Fruit fly (Drosophila melanogaster) whole organism, embryonic: ENCODE results near the gene CG6225.

Experiments used
- Atf3 ChIP-seq: fragments of 200-800 bp; sonication (Bioruptor generic); optimal IDR thresholded peaks from 3 replicates; lab custom pipeline; 2016; ENCODE audit warnings: missing biosample characterization, missing genetic modification characterization
- CG10147 ChIP-seq: fragments of 200-800 bp; sonication (Bioruptor generic); optimal IDR thresholded peaks from 2 replicates; lab custom pipeline; 2019; ENCODE audit warnings: missing biosample characterization, mild to moderate bottlenecking, missing genetic modification characterization, moderate library complexity
- CG1233 ChIP-seq: fragments of 200-800 bp; sonication (Bioruptor generic); optimal IDR thresholded peaks from 4 replicates; lab custom pipeline; 2018; ENCODE audit warnings: missing biosample characterization, mild to moderate bottlenecking, missing genetic modification characterization
- CG13424 ChIP-seq: fragments of 200-800 bp; sonication (Bioruptor generic); optimal IDR thresholded peaks from 2 replicates; lab custom pipeline; 2019; ENCODE audit warnings: missing biosample characterization, mild to moderate bottlenecking, missing genetic modification characterization, moderate library complexity
- CG13894 ChIP-seq: fragments of 200-800 bp; sonication (Bioruptor generic); optimal IDR thresholded peaks from 3 replicates; lab custom pipeline; 2018; ENCODE audit warnings: missing biosample characterization, mild to moderate bottlenecking, missing genetic modification characterization, moderate library complexity
- CG1603 ChIP-seq: fragments of 200-800 bp; sonication (Bioruptor generic); optimal IDR thresholded peaks from 2 replicates; lab custom pipeline; 2019; ENCODE audit warnings: missing biosample characterization, mild to moderate bottlenecking, missing genetic modification characterization, moderate library complexity
- CG17568 ChIP-seq: fragments of 200-800 bp; sonication (Bioruptor generic); optimal IDR thresholded peaks from 2 replicates; lab custom pipeline; 2018; ENCODE audit warnings: missing biosample characterization, mild to moderate bottlenecking, missing genetic modification characterization, moderate library complexity
- CG1792 ChIP-seq: fragments of 200-800 bp; sonication (Bioruptor generic); optimal IDR thresholded peaks from 2 replicates; lab custom pipeline; 2016; ENCODE audit warnings: missing biosample characterization, missing genetic modification characterization
- CG2889 ChIP-seq: fragments of 200-800 bp; sonication (Bioruptor generic); IDR thresholded peaks from 3 replicates; pipeline ENCODE4 v1.3.6; 2022; ENCODE audit warnings: missing biosample characterization, missing genetic modification characterization
- CG34376 ChIP-seq: fragments of 200-800 bp; sonication (Bioruptor generic); optimal IDR thresholded peaks from 2 replicates; lab custom pipeline; 2018; ENCODE audit warnings: missing biosample characterization, mild to moderate bottlenecking, missing genetic modification characterization
- CG3726 ChIP-seq: fragments of 200-800 bp; sonication (Bioruptor generic); IDR thresholded peaks from 3 replicates; pipeline ENCODE4, ENCODE4 v1.3.6; 2022; ENCODE audit warnings: missing biosample characterization, missing genetic modification characterization
- CG42726 ChIP-seq: fragments of 200-800 bp; sonication (Bioruptor generic); IDR thresholded peaks from 2 replicates; pipeline ENCODE4 v1.3.6; 2022; ENCODE audit warnings: missing biosample characterization, missing genetic modification characterization; ENCODE audit not compliant: partially characterized antibody
- CG4707 ChIP-seq: fragments of 200-800 bp; sonication (Bioruptor generic); optimal IDR thresholded peaks from 2 replicates; lab custom pipeline; 2018; ENCODE audit warnings: missing biosample characterization, mild to moderate bottlenecking, missing genetic modification characterization, moderate library complexity
- CG6854 ChIP-seq: fragments of 200-800 bp; sonication (Bioruptor generic); optimal IDR thresholded peaks from 3 replicates; lab custom pipeline; 2017; ENCODE audit warnings: missing biosample characterization, mild to moderate bottlenecking, missing genetic modification characterization
- CG7786 ChIP-seq: fragments of 200-800 bp; sonication (Bioruptor generic); optimal IDR thresholded peaks from 2 replicates; lab custom pipeline; 2016; ENCODE audit warnings: missing biosample characterization, missing genetic modification characterization
- Dip2 ChIP-seq: fragments of 200-800 bp; sonication (Bioruptor generic); IDR thresholded peaks from 2 replicates; pipeline ENCODE4 v1.3.6; 2022; ENCODE audit warnings: missing biosample characterization, missing genetic modification characterization
- ERR ChIP-seq: fragments of 200-800 bp; sonication (Bioruptor generic); optimal IDR thresholded peaks from 2 replicates; lab custom pipeline; 2016; ENCODE audit warnings: missing biosample characterization, missing genetic modification characterization
- H15 ChIP-seq: fragments of 200-800 bp; sonication (Bioruptor generic); IDR thresholded peaks from 3 replicates; pipeline ENCODE4 v1.3.6; 2022; ENCODE audit warnings: missing biosample characterization, missing genetic modification characterization
- HLH54F ChIP-seq: fragments of 200-800 bp; sonication (Bioruptor generic); optimal IDR thresholded peaks from 3 replicates; lab custom pipeline; 2016; ENCODE audit warnings: missing biosample characterization, missing genetic modification characterization
- Hmr ChIP-seq: fragments of 200-800 bp; sonication (Bioruptor generic); optimal IDR thresholded peaks from 3 replicates; lab custom pipeline; 2017; ENCODE audit warnings: mild to moderate bottlenecking, missing biosample characterization, missing genetic modification reagents, missing genetic modification characterization
- Mrtf ChIP-seq: fragments of 200-800 bp; sonication (Bioruptor generic); IDR thresholded peaks from 3 replicates; pipeline ENCODE4 v1.3.6; 2022; ENCODE audit warnings: missing biosample characterization, missing genetic modification characterization
- Myb ChIP-seq: fragments of 200-800 bp; sonication (Bioruptor generic); optimal IDR thresholded peaks from 2 replicates; lab custom pipeline; 2016; ENCODE audit warnings: missing biosample characterization, missing genetic modification characterization
- NfI ChIP-seq: fragments of 200-800 bp; sonication (Bioruptor generic); optimal IDR thresholded peaks from 3 replicates; lab custom pipeline; 2018; ENCODE audit warnings: missing biosample characterization, mild to moderate bottlenecking, missing genetic modification characterization, moderate library complexity
- Rx ChIP-seq: fragments of 200-800 bp; sonication (Bioruptor generic); IDR thresholded peaks from 2 replicates; pipeline ENCODE4 v1.3.6; 2022; ENCODE audit warnings: missing biosample characterization, missing genetic modification characterization
- Sin3A ChIP-seq: fragments of >200 bp; optimal IDR thresholded peaks from 2 replicates; lab custom pipeline; 2018
- Sry-δ ChIP-seq: fragments of 200-800 bp; sonication (Bioruptor generic); optimal IDR thresholded peaks from 2 replicates; lab custom pipeline; 2016; ENCODE audit warnings: missing biosample characterization, missing genetic modification characterization
- Usf ChIP-seq: fragments of 200-800 bp; sonication (Bioruptor generic); optimal IDR thresholded peaks from 2 replicates; lab custom pipeline; 2017; ENCODE audit warnings: missing genotype, missing biosample characterization, missing genetic modification characterization
- al ChIP-seq: fragments of 200-800 bp; sonication (Bioruptor generic); IDR thresholded peaks from 2 replicates; pipeline ENCODE4 v1.3.6; 2022; ENCODE audit warnings: missing biosample characterization, missing genetic modification characterization
- ato ChIP-seq: fragments of 200-800 bp; sonication (Bioruptor generic); IDR thresholded peaks from 2 replicates; pipeline ENCODE4 v1.3.6; 2022; ENCODE audit warnings: missing biosample characterization, missing genetic modification characterization; ENCODE audit not compliant: partially characterized antibody
- az2 ChIP-seq: fragments of 200-800 bp; sonication (Bioruptor generic); optimal IDR thresholded peaks from 3 replicates; lab custom pipeline; 2016; ENCODE audit warnings: missing biosample characterization, missing genetic modification characterization
- chm ChIP-seq: fragments of 200-800 bp; sonication (Bioruptor generic); IDR thresholded peaks from 2 replicates; pipeline ENCODE4 v1.3.6; 2022; ENCODE audit warnings: missing biosample characterization, missing genetic modification characterization
- dmrt99B ChIP-seq: fragments of 200-800 bp; sonication (Bioruptor generic); optimal IDR thresholded peaks from 2 replicates; lab custom pipeline; 2018; ENCODE audit warnings: missing biosample characterization, mild to moderate bottlenecking, missing genetic modification characterization, moderate library complexity
- exex ChIP-seq: fragments of 200-800 bp; sonication (Bioruptor generic); optimal IDR thresholded peaks from 4 replicates; lab custom pipeline; 2018; ENCODE audit warnings: missing biosample characterization, mild to moderate bottlenecking, missing genetic modification characterization, moderate library complexity
- gce ChIP-seq: fragments of 200-800 bp; sonication (Bioruptor generic); IDR thresholded peaks from 3 replicates; pipeline ENCODE4 v1.3.6; 2022; ENCODE audit warnings: missing biosample characterization, missing genetic modification characterization
- gcm ChIP-seq: fragments of 200-800 bp; sonication (Bioruptor generic); optimal IDR thresholded peaks from 2 replicates; lab custom pipeline; 2019; ENCODE audit warnings: missing biosample characterization, mild to moderate bottlenecking, missing genetic modification characterization, moderate library complexity
- gcm2 ChIP-seq: fragments of 200-800 bp; sonication (Bioruptor generic); optimal IDR thresholded peaks from 2 replicates; lab custom pipeline; 2016; ENCODE audit warnings: missing biosample characterization, missing genetic modification characterization
- gfzf ChIP-seq: fragments of 200-800 bp; sonication (Bioruptor generic); optimal IDR thresholded peaks from 2 replicates; lab custom pipeline; 2016; ENCODE audit warnings: missing biosample characterization, mild to moderate bottlenecking, missing genetic modification characterization, moderate library complexity
- ind ChIP-seq: fragments of 200-800 bp; sonication (Bioruptor generic); optimal IDR thresholded peaks from 3 replicates; lab custom pipeline; 2016; ENCODE audit warnings: missing biosample characterization, missing genetic modification characterization
- lab ChIP-seq: fragments of 200-800 bp; sonication (Bioruptor generic); optimal IDR thresholded peaks from 3 replicates; lab custom pipeline; 2017; ENCODE audit warnings: missing biosample characterization, missing genetic modification characterization, mild to moderate bottlenecking, moderate library complexity, missing genetic modification reagents
- pan ChIP-seq, 4 experiments: fragments of >200 bp in 3 of 4; fragments of 200-800 bp in 1 of 4; sonication (Bioruptor generic) in 1 of 4; optimal IDR thresholded peaks in 3 of 4; IDR thresholded peaks in 1 of 4; 2 replicates each; pipeline versions ENCODE4 v1.3.6 to Lab custom; 2017 to 2022; ENCODE audit warnings: missing biosample characterization in 2 of 4, missing genetic modification characterization in 2 of 4, mixed read lengths in 1 of 4
- peb ChIP-seq: fragments of 200-800 bp; sonication (Bioruptor generic); IDR thresholded peaks from 2 replicates; pipeline ENCODE4 v1.3.6; 2022; ENCODE audit warnings: missing biosample characterization, missing genetic modification characterization
- row ChIP-seq: fragments of 200-800 bp; sonication (Bioruptor generic); IDR thresholded peaks from 3 replicates; pipeline ENCODE4 v1.3.6; 2022; ENCODE audit warnings: missing biosample characterization, missing genetic modification characterization
- run ChIP-seq: fragments of 200-800 bp; sonication (Bioruptor generic); optimal IDR thresholded peaks from 3 replicates; lab custom pipeline; 2018; ENCODE audit warnings: missing biosample characterization, mild to moderate bottlenecking, missing genetic modification characterization
- sisA ChIP-seq: fragments of 200-800 bp; sonication (Bioruptor generic); IDR thresholded peaks from 2 replicates; pipeline ENCODE4 v1.3.6; 2022; ENCODE audit warnings: missing biosample characterization, missing genetic modification characterization
- slbo ChIP-seq: fragments of 200-800 bp; sonication (Bioruptor generic); IDR thresholded peaks from 2 replicates; pipeline ENCODE4 v1.3.6; 2022; ENCODE audit warnings: missing biosample characterization, missing genetic modification characterization
- slp2 ChIP-seq: fragments of 200-800 bp; sonication (Bioruptor generic); optimal IDR thresholded peaks from 2 replicates; lab custom pipeline; 2016; ENCODE audit warnings: missing biosample characterization, missing genetic modification characterization
- so ChIP-seq: fragments of 200-800 bp; sonication (Bioruptor generic); IDR thresholded peaks from 3 replicates; pipeline ENCODE4 v1.3.6; 2022; ENCODE audit warnings: missing biosample characterization, missing genetic modification characterization
- tap ChIP-seq: fragments of 200-800 bp; optimal IDR thresholded peaks from 3 replicates; lab custom pipeline; 2019; ENCODE audit warnings: missing biosample characterization, mild to moderate bottlenecking, missing genetic modification characterization, moderate library complexity
- trh ChIP-seq: fragments of 200-800 bp; sonication (Bioruptor generic); optimal IDR thresholded peaks from 2 replicates; lab custom pipeline; 2016; ENCODE audit warnings: missing biosample characterization, missing genetic modification characterization
- tx ChIP-seq: fragments of 200-800 bp; sonication (Bioruptor generic); optimal IDR thresholded peaks from 2 replicates; lab custom pipeline; 2016; ENCODE audit warnings: missing biosample characterization, missing genetic modification characterization
- z ChIP-seq: fragments of 200-800 bp; sonication (Bioruptor generic); IDR thresholded peaks from 3 replicates; pipeline ENCODE4 v1.3.6; 2022; ENCODE audit warnings: missing biosample characterization, missing genetic modification characterization
- zfh1 ChIP-seq: fragments of 200-800 bp; sonication (Bioruptor generic); IDR thresholded peaks from 3 replicates; pipeline ENCODE4 v1.3.6; 2022; ENCODE audit warnings: missing biosample characterization, missing genetic modification characterization

Gene CG6225

DNA sequence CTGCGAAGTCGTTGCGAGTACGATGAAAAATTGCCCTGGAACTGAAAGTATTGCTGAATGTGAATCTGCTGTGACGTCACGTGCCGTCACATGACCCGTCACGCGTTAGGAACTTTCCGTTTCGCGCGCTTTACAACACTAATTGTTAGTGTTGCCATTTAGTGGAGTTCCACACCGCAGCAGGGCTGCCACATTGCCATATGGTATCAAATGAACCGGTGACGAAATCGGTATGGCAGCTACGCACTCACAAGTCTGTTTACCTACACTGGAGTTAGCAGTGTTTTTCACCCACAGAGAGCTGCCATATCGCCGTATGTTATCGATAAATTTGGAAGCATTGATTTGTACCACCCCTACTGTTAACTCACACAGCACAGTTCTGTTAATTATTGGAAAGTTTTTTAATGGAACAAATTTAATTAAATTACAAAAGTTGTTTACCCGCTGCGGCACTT, 26.7 kb upstream of the CG6225 start, which contains the start of the genes Vha55 and Snx3 (continued):
- TF ChIP-seq CG42726 (GFP tag; lab: Robert Waterston, UW) (no peak), pan (optimal IDR thresholded peaks at IDR 0.05; lab: Kevin White, UChicago) (no peak), pan (GFP tag; optimal IDR thresholded peaks at IDR 0.05 in 1 of 2, IDR thresholded peaks at IDR 0.05 in 1 of 2) (no peak), ERR (GFP tag; lab: Kevin White, UChicago) (peak; percentile 92), zfh1 (no peak), CG6854 (GFP tag; lab: Kevin White, UChicago) (no peak), ato (GFP tag; lab: Robert Waterston, UW) (no peak), tx (peak; percentile 77), lab (GFP tag; lab: Kevin White, UChicago) (peak; percentile 86), z (GFP tag; lab: Robert Waterston, UW) (no peak), Dip2 (GFP tag; lab: Robert Waterston, UW) (no peak), trh (GFP tag; lab: Kevin White, UChicago) (peak; percentile 23), HLH54F (GFP tag; lab: Kevin White, UChicago) (peak; percentile 91), CG1233 (GFP tag; lab: Kevin White, UChicago) (peak; percentile 32), slbo (GFP tag; lab: Robert Waterston, UW) (no peak), CG1603 (peak; percentile 96), peb (GFP tag; lab: Robert Waterston, UW) (no peak), al (GFP tag; lab: Robert Waterston, UW) (no peak), gcm (GFP tag; lab: Kevin White, UChicago) (no peak), NfI (GFP tag; lab: Kevin White, UChicago) (peak; percentile 79), tap (tag; lab: Kevin White, UChicago) (no peak), slp2 (peak; percentile 27), Sin3A (peak; percentile 92), dmrt99B (no peak), exex (tag; lab: Kevin White, UChicago) (peak; percentile 7), Usf (peak; percentile 99), ind (GFP tag; lab: Kevin White, UChicago) (peak; percentile 83), CG3726 (no peak), CG13424 (tag; lab: Kevin White, UChicago) (peak; percentile 39), CG34376 (GFP tag; lab: Kevin White, UChicago) (peak; percentile 46), Mrtf (GFP tag; lab: Robert Waterston, UW) (no peak), CG2889 (GFP tag; lab: Robert Waterston, UW) (no peak), row (GFP tag; lab: Robert Waterston, UW) (no peak), CG4707 (GFP tag; lab: Kevin White, UChicago) (no peak), H15 (GFP tag; lab: Robert Waterston, UW) (no peak), chm (no peak), CG1792 (GFP tag; lab: Kevin White, UChicago) (peak; percentile 0), gcm2 (GFP tag; lab: Kevin White, UChicago) (peak; percentile 21), Hmr (peak; percentile 94), gce (GFP tag; lab: Robert Waterston, UW) (no peak), Atf3 (GFP tag; lab: Kevin White, UChicago) (peak; percentile 95), Rx (GFP tag; lab: Robert Waterston, UW) (no peak), so (GFP tag; lab: Robert Waterston, UW) (no peak), Sry-δ (GFP tag; lab: Kevin White, UChicago) (peak; percentile 97), sisA (GFP tag; lab: Robert Waterston, UW) (no peak), CG17568 (GFP tag; lab: Kevin White, UChicago) (no peak), gfzf (peak; percentile 98), Myb (GFP tag; lab: Kevin White, UChicago) (peak; percentile 85), az2 (GFP tag; lab: Kevin White, UChicago) (peak; percentile 52), run (peak; percentile 3), CG7786 (GFP tag; lab: Kevin White, UChicago) (peak; percentile 87), CG13894 (tag; lab: Kevin White, UChicago) (peak; percentile 91), CG10147 (GFP tag; lab: Kevin White, UChicago) (no peak)
